Worm (Caenorhabditis elegans): ENCODE results near the gene nfki-1.

DNA sequence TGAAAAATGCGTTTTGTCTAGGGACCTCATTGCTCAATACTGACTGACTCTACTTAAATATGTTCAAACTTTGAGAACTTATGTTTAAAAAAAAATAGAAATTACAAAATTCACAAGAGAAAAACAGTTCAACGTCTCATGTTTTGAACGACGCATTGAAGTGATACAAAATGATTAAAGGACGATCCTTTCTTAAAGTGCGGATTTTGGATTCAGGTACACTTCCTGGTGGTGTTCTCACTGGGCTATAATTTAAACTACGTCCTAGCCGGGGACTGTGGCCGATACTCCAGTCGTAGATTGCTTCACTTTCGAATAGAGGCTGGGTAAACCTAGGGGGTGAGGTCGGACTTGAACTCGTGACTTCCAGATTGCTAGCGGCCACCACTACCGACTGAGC lies 19.4 kb upstream of the nfki-1 start:
- TF ChIP-seq T22C8.4 (GFP tag; IDR thresholded peaks at IDR 0.05) (no peak), flt-1 (GFP tag; IDR thresholded peaks at IDR 0.05) (no peak), klf-2 (GFP tag; conservative IDR thresholded peaks at IDR 0.05) (no peak), ztf-29 (GFP tag; IDR thresholded peaks at IDR 0.05) (no peak)

Data from whole organism, midembryonic.